Worm (Caenorhabditis elegans) whole organism, L3 larva: Measurements from ENCODE around the gene F29A7.6.

ENCODE experiments used
- R02D3.7 ChIP-seq: fragments of 150-350 bp; optimal IDR thresholded peaks from 2 replicates; lab custom pipeline; 2014; ENCODE audit warnings: missing biosample characterization, missing genetic modification characterization
- ama-1 ChIP-seq: fragments of 150-350 bp; optimal IDR thresholded peaks from 2 replicates; lab custom pipeline; 2018
- ceh-16 ChIP-seq: sonication (generic microtip); optimal IDR thresholded peaks from 2 replicates; lab custom pipeline; 2017; ENCODE audit warnings: missing biosample characterization, missing genetic modification characterization
- ceh-28 ChIP-seq: fragments of 150-350 bp; optimal IDR thresholded peaks from 2 replicates; lab custom pipeline; 2014; ENCODE audit warnings: missing biosample characterization, missing genetic modification reagents, missing genetic modification characterization
- ceh-82 ChIP-seq: fragments of 150-350 bp; optimal IDR thresholded peaks from 2 replicates; lab custom pipeline; 2014; ENCODE audit warnings: missing biosample characterization, missing genetic modification characterization
- daf-12 ChIP-seq: fragments of 150-350 bp; optimal IDR thresholded peaks from 2 replicates; lab custom pipeline; 2014; ENCODE audit warnings: missing biosample characterization, missing genetic modification reagents, missing genetic modification characterization
- egl-27 ChIP-seq: sonication (generic microtip); optimal IDR thresholded peaks from 4 replicates; lab custom pipeline; 2017; ENCODE audit warnings: missing biosample characterization, missing genetic modification reagents, missing genetic modification characterization
- egl-5 ChIP-seq: fragments of 150-350 bp; optimal IDR thresholded peaks from 2 replicates; lab custom pipeline; 2017; ENCODE audit warnings: missing biosample characterization, missing genetic modification reagents, missing genetic modification characterization, inconsistent platforms
- elt-3 ChIP-seq, 3 experiments: fragments of 150-350 bp in 1 of 3; sonication (generic microtip) in 2 of 3; optimal IDR thresholded peaks; 2 replicates in 2 of 3; 4 replicates in 1 of 3; lab custom pipeline; 2014 to 2017; ENCODE audit warnings: missing biosample characterization in 3 of 3, missing genetic modification characterization in 3 of 3
- eor-1 ChIP-seq, 2 experiments: fragments of 150-350 bp; optimal IDR thresholded peaks; 2 replicates each; lab custom pipeline; 2014 to 2018; ENCODE audit warnings: missing biosample characterization in 2 of 2, missing genetic modification characterization in 2 of 2
- fkh-10 ChIP-seq: sonication (generic microtip); optimal IDR thresholded peaks from 2 replicates; lab custom pipeline; 2017; ENCODE audit warnings: missing biosample characterization, missing genetic modification reagents, missing genetic modification characterization
- fos-1 ChIP-seq: fragments of 150-350 bp; optimal IDR thresholded peaks from 2 replicates; lab custom pipeline; 2014; ENCODE audit warnings: missing biosample characterization, missing genetic modification characterization
- hmg-11 ChIP-seq: sonication (generic microtip); optimal IDR thresholded peaks from 2 replicates; lab custom pipeline; 2016; ENCODE audit warnings: missing genetic modification characterization, missing compliant biosample characterization
- lin-39 ChIP-seq: fragments of 150-350 bp; optimal IDR thresholded peaks from 2 replicates; lab custom pipeline; 2018; ENCODE audit warnings: missing biosample characterization, missing genetic modification reagents, missing genetic modification characterization
- lsy-12 ChIP-seq: sonication (generic microtip); optimal IDR thresholded peaks from 2 replicates; lab custom pipeline; 2016; ENCODE audit warnings: mild to moderate bottlenecking, missing genetic modification characterization, missing compliant biosample characterization
- mdl-1 ChIP-seq: fragments of 150-350 bp; optimal IDR thresholded peaks from 2 replicates; lab custom pipeline; 2014; ENCODE audit warnings: missing biosample characterization, missing genetic modification characterization
- mml-1 ChIP-seq: fragments of 150-350 bp; sonication (generic microtip); optimal IDR thresholded peaks from 3 replicates; lab custom pipeline; 2014; ENCODE audit warnings: missing biosample characterization, missing genetic modification characterization
- nhr-11 ChIP-seq: fragments of 150-350 bp; optimal IDR thresholded peaks from 2 replicates; lab custom pipeline; 2014; ENCODE audit warnings: missing biosample characterization, missing genetic modification characterization
- nhr-12 ChIP-seq: fragments of 150-350 bp; optimal IDR thresholded peaks from 2 replicates; lab custom pipeline; 2014; ENCODE audit warnings: missing biosample characterization, missing genetic modification characterization
- nhr-23 ChIP-seq: fragments of 150-350 bp; optimal IDR thresholded peaks from 2 replicates; lab custom pipeline; 2014; ENCODE audit warnings: missing biosample characterization, missing genetic modification reagents, missing genetic modification characterization
- nhr-237 ChIP-seq: fragments of 150-350 bp; optimal IDR thresholded peaks from 2 replicates; lab custom pipeline; 2014; ENCODE audit warnings: missing biosample characterization, missing genetic modification characterization
- nhr-28 ChIP-seq: fragments of 150-350 bp; optimal IDR thresholded peaks from 2 replicates; lab custom pipeline; 2014; ENCODE audit warnings: missing biosample characterization, missing genetic modification characterization
- nhr-43 ChIP-seq: sonication (generic microtip); optimal IDR thresholded peaks from 2 replicates; lab custom pipeline; 2016; ENCODE audit warnings: mild to moderate bottlenecking, missing genetic modification characterization, missing compliant biosample characterization; ENCODE audit not compliant: poor library complexity, severe bottlenecking
- nhr-67 ChIP-seq: fragments of 150-350 bp; optimal IDR thresholded peaks from 2 replicates; lab custom pipeline; 2014; ENCODE audit warnings: missing biosample characterization, missing genetic modification characterization
- nhr-76 ChIP-seq: fragments of 150-350 bp; sonication (generic microtip); optimal IDR thresholded peaks from 5 replicates; lab custom pipeline; 2014; ENCODE audit warnings: missing biosample characterization, missing genetic modification characterization
- pha-4 ChIP-seq: fragments of 150-350 bp; optimal IDR thresholded peaks from 2 replicates; lab custom pipeline; 2014; ENCODE audit warnings: missing biosample characterization, missing genetic modification reagents, missing genetic modification characterization
- pqm-1 ChIP-seq: fragments of 150-350 bp; optimal IDR thresholded peaks from 2 replicates; lab custom pipeline; 2017; ENCODE audit warnings: missing biosample characterization, missing genetic modification characterization, inconsistent platforms
- skn-1 ChIP-seq: fragments of 150-350 bp; optimal IDR thresholded peaks from 2 replicates; lab custom pipeline; 2014; ENCODE audit warnings: missing biosample characterization, missing genetic modification characterization
- snpc-4 ChIP-seq: fragments of 150-350 bp; optimal IDR thresholded peaks from 2 replicates; lab custom pipeline; 2014; ENCODE audit warnings: missing biosample characterization, missing genetic modification characterization
- tbx-2 ChIP-seq: sonication (generic microtip); optimal IDR thresholded peaks from 2 replicates; lab custom pipeline; 2016; ENCODE audit warnings: mild to moderate bottlenecking, missing genetic modification characterization, missing compliant biosample characterization
- unc-39 ChIP-seq: sonication (generic microtip); optimal IDR thresholded peaks from 4 replicates; lab custom pipeline; 2017; ENCODE audit warnings: missing biosample characterization, missing genetic modification characterization
- unc-62 ChIP-seq: fragments of 150-350 bp; sonication (generic microtip); optimal IDR thresholded peaks from 4 replicates; lab custom pipeline; 2014; ENCODE audit warnings: missing biosample characterization, missing genetic modification reagents, missing genetic modification characterization
- zag-1 ChIP-seq: fragments of 150-350 bp; optimal IDR thresholded peaks from 2 replicates; lab custom pipeline; 2014; ENCODE audit warnings: missing biosample characterization, missing genetic modification characterization
- ztf-11 ChIP-seq: fragments of 150-350 bp; optimal IDR thresholded peaks from 2 replicates; lab custom pipeline; 2014; ENCODE audit warnings: missing biosample characterization, missing genetic modification characterization
- ztf-4 ChIP-seq: fragments of 150-350 bp; optimal IDR thresholded peaks from 2 replicates; lab custom pipeline; 2014; ENCODE audit warnings: missing biosample characterization, missing genetic modification characterization

F29A7.6 gene

ce11 chrII:2777846-2778245 lies 25.4 kb upstream of the F29A7.6 start, which contains the start of gene F08D12.4:
Gene F08D12.4, plus strand, starts transcription at chrII:2778146.
- no peak for TF ChIP-seq pqm-1 (tag; lab: Kevin White, UChicago)
- TF ChIP-seq nhr-23 = no peak
- TF ChIP-seq mdl-1 (tag; lab: Kevin White, UChicago) = no peak
- no peak for TF ChIP-seq eor-1 (tag; optimal IDR thresholded peaks at IDR 0.05; lab: Kevin White, UChicago)
- TF ChIP-seq nhr-11 (tag; lab: Kevin White, UChicago) = no peak
- no peak for TF ChIP-seq ceh-16 (tag; lab: Kevin White, UChicago)
- TF ChIP-seq mml-1 (tag; lab: Kevin White, UChicago) = no peak
- TF ChIP-seq nhr-43 = no peak
- TF ChIP-seq egl-5 = no peak
- no peak for TF ChIP-seq snpc-4
- no peak for TF ChIP-seq ceh-82 (tag; lab: Kevin White, UChicago)
- TF ChIP-seq unc-62 = no peak
- no peak for TF ChIP-seq zag-1 (tag; lab: Kevin White, UChicago)
- TF ChIP-seq daf-12 (tag; lab: Kevin White, UChicago) = no peak
- TF ChIP-seq lin-39 = no peak
- no peak for TF ChIP-seq unc-39
- TF ChIP-seq fos-1 (tag; lab: Kevin White, UChicago) = no peak

ce11 chrII:2774904-2775303 lies 22.5 kb upstream of the F29A7.6 start, which contains the start of gene fbxb-111:
Gene fbxb-111, minus strand, starts transcription at chrII:2775004.
- TF ChIP-seq unc-39 = no peak
- no peak for TF ChIP-seq ceh-28 (tag; lab: Kevin White, UChicago)
- no peak for TF ChIP-seq unc-62
- TF ChIP-seq snpc-4 = no peak
- no peak for TF ChIP-seq pqm-1 (tag; lab: Kevin White, UChicago)
- TF ChIP-seq ceh-82 (tag; lab: Kevin White, UChicago) = no peak
- no peak for TF ChIP-seq fkh-10 (GFP tag; lab: Kevin White, UChicago)
- no peak for TF ChIP-seq egl-27 (tag; lab: Kevin White, UChicago)
- no peak for TF ChIP-seq eor-1 (tag; optimal IDR thresholded peaks at IDR 0.05; lab: Kevin White, UChicago)
- no peak for TF ChIP-seq ztf-4 (tag; lab: Kevin White, UChicago)
- TF ChIP-seq nhr-76 (tag; lab: Kevin White, UChicago) = no peak

ce11 chrII:2773534-2773933 lies 21.1 kb upstream of the F29A7.6 start, which contains the start of gene sdz-9:
Gene sdz-9, minus strand, starts transcription at chrII:2773634.
- TF ChIP-seq hmg-11 (tag; lab: Kevin White, UChicago) = no peak
- no peak for TF ChIP-seq egl-27 (tag; lab: Kevin White, UChicago)
- TF ChIP-seq ztf-11 (tag; lab: Kevin White, UChicago) = no peak
- no peak for TF ChIP-seq nhr-11 (tag; lab: Kevin White, UChicago)
- TF ChIP-seq unc-62 = no peak
- TF ChIP-seq ama-1 (lab: Kevin White, UChicago) = no peak
- no peak for TF ChIP-seq fos-1 (tag; lab: Kevin White, UChicago)
- no peak for TF ChIP-seq nhr-12
- no peak for TF ChIP-seq pha-4 (tag; lab: Kevin White, UChicago)
- TF ChIP-seq tbx-2 (tag; lab: Kevin White, UChicago) = no peak
- TF ChIP-seq ztf-4 (tag; lab: Kevin White, UChicago) = no peak
- TF ChIP-seq fkh-10 (GFP tag; lab: Kevin White, UChicago) = no peak
- TF ChIP-seq elt-3 (tag; optimal IDR thresholded peaks at IDR 0.05; lab: Kevin White, UChicago) = no peak
- no peak for TF ChIP-seq nhr-43
- no peak for TF ChIP-seq unc-39
- TF ChIP-seq R02D3.7 (tag; lab: Kevin White, UChicago) = no peak
- no peak for TF ChIP-seq nhr-23
- TF ChIP-seq, all 47 proteins: peak for 0

ce11 chrII:2772166-2772565 lies 19.8 kb upstream of the F29A7.6 start, which contains the start of gene sdz-10:
Gene sdz-10, minus strand, starts transcription at chrII:2772266.
- TF ChIP-seq ztf-11 (tag; lab: Kevin White, UChicago) (no peak), nhr-67 (no peak), nhr-28 (tag; lab: Kevin White, UChicago) (no peak), nhr-237 (tag; lab: Kevin White, UChicago) (no peak), hmg-11 (tag; lab: Kevin White, UChicago) (no peak), skn-1 (tag; lab: Kevin White, UChicago) (no peak), ztf-4 (tag; lab: Kevin White, UChicago) (no peak), unc-62 (no peak), ceh-82 (tag; lab: Kevin White, UChicago) (no peak), nhr-43 (no peak), daf-12 (tag; lab: Kevin White, UChicago) (no peak), lsy-12 (tag; lab: Kevin White, UChicago) (no peak)
